Fruit fly (Drosophila melanogaster) Kc167 (cell line): ENCODE measurements around the gene CG14054.

Source experiments
- psq ChIP-seq: fragments of >200 bp; optimal IDR thresholded peaks from 2 replicates; lab custom pipeline; 2017; ENCODE audit warnings: missing external identifiers
- ttk ChIP-seq: sonication (Bioruptor generic); optimal IDR thresholded peaks from 2 replicates; lab custom pipeline; 2017; ENCODE audit warnings: missing external identifiers

- no peak for TF ChIP-seq ttk (lab: Kevin White, UChicago)
- no peak for TF ChIP-seq psq (lab: Kevin White, UChicago)
These were observed 32.1 kb upstream of the CG14054 start for dm6 chrX:2098267-2098666.
